Fruit fly (Drosophila melanogaster) whole organism, adult: ENCODE measurements around the gene Obp73a.
"Not testable (repeated sequence)": the region's sequence is repeated elsewhere in the genome, so short reads cannot be mapped to it uniquely, and the experiment has no call there.

Experiments used
- CG11617 ChIP-seq: fragments of 200-800 bp; sonication (Bioruptor generic); optimal IDR thresholded peaks from 2 replicates; lab custom pipeline; 2017; ENCODE audit warnings: mild to moderate bottlenecking, missing biosample characterization, missing genetic modification reagents, missing genetic modification characterization
- CG12768 ChIP-seq: fragments of 200-800 bp; sonication (Bioruptor generic); optimal IDR thresholded peaks from 2 replicates; lab custom pipeline; 2017; ENCODE audit warnings: missing biosample characterization, missing genetic modification characterization, mild to moderate bottlenecking, moderate library complexity, missing genetic modification reagents
- CG14711 ChIP-seq: fragments of 200-800 bp; sonication (Bioruptor generic); optimal IDR thresholded peaks from 2 replicates; lab custom pipeline; 2018; ENCODE audit warnings: missing biosample characterization, mild to moderate bottlenecking, missing genetic modification characterization, moderate library complexity
- CG1620 ChIP-seq: fragments of 200-800 bp; sonication (Bioruptor generic); optimal IDR thresholded peaks from 2 replicates; lab custom pipeline; 2016; ENCODE audit warnings: missing biosample characterization, missing genetic modification characterization
- CG33017 ChIP-seq: fragments of 200-800 bp; sonication (Bioruptor generic); optimal IDR thresholded peaks from 2 replicates; lab custom pipeline; 2018; ENCODE audit warnings: missing biosample characterization, mild to moderate bottlenecking, missing genetic modification characterization, moderate library complexity
- CG5204 ChIP-seq: fragments of 200-800 bp; sonication (Bioruptor generic); optimal IDR thresholded peaks from 2 replicates; lab custom pipeline; 2016; ENCODE audit warnings: missing biosample characterization, missing genetic modification characterization
- CG7045 ChIP-seq: fragments of 200-800 bp; sonication (Bioruptor generic); optimal IDR thresholded peaks from 2 replicates; lab custom pipeline; 2017; ENCODE audit warnings: missing biosample characterization, mild to moderate bottlenecking, missing genetic modification characterization
- CG7101 ChIP-seq: fragments of 200-800 bp; sonication (Bioruptor generic); optimal IDR thresholded peaks from 2 replicates; lab custom pipeline; 2018; ENCODE audit warnings: missing biosample characterization, mild to moderate bottlenecking, missing genetic modification characterization, moderate library complexity
- Clk ChIP-seq: fragments of 200-800 bp; sonication (Bioruptor generic); optimal IDR thresholded peaks from 2 replicates; lab custom pipeline; 2017; ENCODE audit warnings: missing biosample characterization, missing genetic modification characterization
- Crg-1 ChIP-seq: fragments of 200-800 bp; sonication (Bioruptor generic); optimal IDR thresholded peaks from 2 replicates; lab custom pipeline; 2016; ENCODE audit warnings: missing biosample characterization, missing genetic modification characterization
- Hr96 ChIP-seq: fragments of 200-800 bp; sonication (Bioruptor generic); optimal IDR thresholded peaks from 2 replicates; lab custom pipeline; 2016; ENCODE audit warnings: missing biosample characterization, missing genetic modification characterization
- Mnt ChIP-seq: fragments of 200-800 bp; sonication (Bioruptor generic); optimal IDR thresholded peaks from 2 replicates; lab custom pipeline; 2016; ENCODE audit warnings: missing biosample characterization, mild to moderate bottlenecking, missing genetic modification characterization
- bab1 ChIP-seq: fragments of 200-800 bp; sonication (Bioruptor generic); optimal IDR thresholded peaks from 3 replicates; lab custom pipeline; 2019; ENCODE audit warnings: missing biosample characterization, mild to moderate bottlenecking, missing genetic modification characterization, moderate library complexity
- cic ChIP-seq: fragments of 200-800 bp; sonication (Bioruptor generic); optimal IDR thresholded peaks from 2 replicates; lab custom pipeline; 2017; ENCODE audit warnings: missing biosample characterization, mild to moderate bottlenecking, missing genetic modification characterization, moderate library complexity
- cnc ChIP-seq, 2 experiments: fragments of >200 bp; optimal IDR thresholded peaks; 2 replicates each; lab custom pipeline; 2017
- kay ChIP-seq: fragments of 200-800 bp; sonication (Bioruptor generic); peaks from one replicate; lab custom pipeline; 2016; ENCODE audit warnings: missing biosample characterization, missing genetic modification characterization, borderline replicate concordance
- ovo ChIP-seq: fragments of 200-800 bp; sonication (Bioruptor generic); optimal IDR thresholded peaks from 2 replicates; lab custom pipeline; 2016; ENCODE audit warnings: missing biosample characterization, missing genetic modification characterization
- pad ChIP-seq: fragments of 200-800 bp; sonication (Bioruptor generic); optimal IDR thresholded peaks from 3 replicates; lab custom pipeline; 2017; ENCODE audit warnings: missing biosample characterization, missing genetic modification characterization, mild to moderate bottlenecking, moderate library complexity, missing genetic modification reagents
- tj ChIP-seq: fragments of 200-800 bp; sonication (Bioruptor generic); optimal IDR thresholded peaks from 3 replicates; lab custom pipeline; 2017; ENCODE audit warnings: missing biosample characterization, mild to moderate bottlenecking, missing genetic modification characterization, moderate library complexity
- toe ChIP-seq: fragments of 200-800 bp; sonication (Bioruptor generic); optimal IDR thresholded peaks from 2 replicates; lab custom pipeline; 2016; ENCODE audit warnings: missing biosample characterization, missing genetic modification characterization

Gene Obp73a

dm6 chr3L:16954522-16954921 lies 10.4 kb downstream of the Obp73a start, which contains the start of gene Ogdh:
Gene Ogdh, plus strand, starts transcription at chr3L:16954822.
- TF ChIP-seq CG11617; kay (GFP tag; lab: Kevin White, UChicago); CG12768: not testable (repeated sequence)

DNA sequence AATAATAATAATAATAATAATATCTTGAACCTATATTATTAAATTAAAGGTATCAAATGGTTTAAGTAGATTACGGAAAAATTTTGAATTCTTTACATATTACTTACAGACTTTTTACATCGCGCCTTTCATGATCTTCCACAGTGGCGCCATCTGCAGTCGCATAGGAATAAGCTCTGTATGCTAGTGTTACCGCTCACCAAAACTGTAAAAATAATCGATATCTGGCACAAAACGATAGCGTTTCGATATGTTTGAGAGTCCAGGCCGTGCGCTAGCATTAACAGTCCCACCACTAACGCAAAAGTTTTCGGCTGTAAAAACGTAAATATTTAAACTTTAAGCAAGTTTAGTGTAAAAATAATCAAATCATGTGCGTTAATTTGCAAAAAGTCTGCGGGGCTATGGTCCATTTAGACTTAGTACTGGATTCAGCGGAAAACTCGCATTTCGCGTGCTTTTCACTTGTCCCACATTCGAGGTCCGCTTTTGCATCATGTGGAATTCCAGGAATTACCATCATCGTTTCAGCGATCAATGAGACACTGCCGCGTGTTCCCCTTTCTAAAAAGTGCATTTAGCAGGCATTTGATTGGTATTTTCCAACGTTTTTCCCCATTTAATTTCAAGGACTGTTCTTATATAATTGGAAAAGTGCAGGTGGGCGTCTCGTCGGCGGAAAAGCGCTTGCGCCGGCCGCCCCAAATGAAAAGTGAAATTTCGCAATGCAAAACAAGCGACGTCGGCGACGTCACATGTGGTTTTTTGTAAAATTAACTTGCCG lies 11.2 kb downstream of the Obp73a start:
- TF ChIP-seq CG11617 (no peak), tj (GFP tag; lab: Kevin White, UChicago) (no peak), CG7101 (tag; lab: Kevin White, UChicago) (peak; percentile 26), Mnt (GFP tag; lab: Kevin White, UChicago) (peak; percentile 27), cic (GFP tag; lab: Kevin White, UChicago) (no peak), ovo (GFP tag; lab: Kevin White, UChicago) (no peak), CG1620 (GFP tag; lab: Kevin White, UChicago) (peak; percentile 58), toe (GFP tag; lab: Kevin White, UChicago) (no peak), kay (GFP tag; lab: Kevin White, UChicago) (no peak), CG33017 (tag; lab: Kevin White, UChicago) (no peak), CG14711 (tag; lab: Kevin White, UChicago) (peak; percentile 25), CG12768 (peak; percentile 19), CG5204 (no peak), CG7045 (GFP tag; lab: Kevin White, UChicago) (no peak), pad (GFP tag; lab: Kevin White, UChicago) (peak; percentile 38), Hr96 (GFP tag; lab: Kevin White, UChicago) (peak; percentile 20), Clk (GFP tag; lab: Kevin White, UChicago) (no peak), cnc (optimal IDR thresholded peaks at IDR 0.05; lab: Kevin White, UChicago) (no peak), Crg-1 (GFP tag; lab: Kevin White, UChicago) (peak; percentile 8), bab1 (peak; percentile 56)

dm6 chr3L:16956003-16956767 lies 12.0 kb downstream of the Obp73a start:
- TF ChIP-seq cnc (optimal IDR thresholded peaks at IDR 0.05; lab: Kevin White, UChicago) (no peak), tj (GFP tag; lab: Kevin White, UChicago) (peak; percentile 52), CG12768 (no peak), CG5204 (no peak)

DNA sequence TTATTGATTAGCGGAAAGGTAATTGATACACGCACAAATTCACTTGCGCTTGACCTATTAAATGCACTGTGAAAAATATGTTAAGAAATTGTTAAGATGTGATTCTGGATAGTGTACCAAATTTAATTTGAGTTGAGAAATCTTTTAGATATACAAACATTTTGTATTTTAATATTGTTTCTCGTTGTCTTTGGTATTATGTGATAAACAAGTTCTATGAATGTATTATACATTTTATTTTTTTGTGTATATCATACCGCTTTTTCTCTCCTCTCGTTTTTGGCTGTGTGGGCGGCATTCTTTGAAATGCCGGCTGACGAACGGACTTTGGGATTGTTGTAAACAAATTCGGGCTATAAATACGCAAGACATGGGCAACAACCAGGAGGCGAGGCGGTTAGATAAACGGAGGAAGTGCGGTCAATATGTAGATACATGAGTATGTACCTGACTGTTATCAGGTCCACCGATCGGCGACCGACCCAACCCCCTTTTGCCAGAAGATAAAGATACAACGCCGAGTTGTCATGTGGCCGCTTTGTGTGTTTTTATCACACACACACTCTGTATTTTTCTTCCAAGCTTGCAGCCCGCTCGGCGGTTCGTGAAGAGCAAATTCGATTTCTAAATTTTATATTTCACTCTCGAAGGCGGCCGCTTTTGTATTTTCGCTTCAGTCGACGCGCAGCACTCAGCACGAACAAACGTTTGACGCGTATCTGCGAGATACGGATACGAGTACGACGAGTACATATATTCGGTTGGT lies 12.8 kb downstream of the Obp73a start:
- TF ChIP-seq Clk (GFP tag; lab: Kevin White, UChicago) (no peak), CG5204 (no peak), CG11617 (peak; percentile 22), Mnt (GFP tag; lab: Kevin White, UChicago) (peak; percentile 53), kay (GFP tag; lab: Kevin White, UChicago) (peak; percentile 97), CG12768 (peak; percentile 19), cic (GFP tag; lab: Kevin White, UChicago) (peak; percentile 65)

- TF ChIP-seq cic (GFP tag; lab: Kevin White, UChicago) (no peak), pad (GFP tag; lab: Kevin White, UChicago) (no peak), toe (GFP tag; lab: Kevin White, UChicago) (no peak), Clk (GFP tag; lab: Kevin White, UChicago) (no peak), CG5204 (no peak), CG12768 (no peak), CG33017 (tag; lab: Kevin White, UChicago) (no peak), CG7101 (tag; lab: Kevin White, UChicago) (no peak), ovo (GFP tag; lab: Kevin White, UChicago) (no peak), CG1620 (GFP tag; lab: Kevin White, UChicago) (no peak), CG7045 (GFP tag; lab: Kevin White, UChicago) (no peak), cnc (optimal IDR thresholded peaks at IDR 0.05; lab: Kevin White, UChicago) (peak in 1 of 2 experiments; percentile 25), Crg-1 (GFP tag; lab: Kevin White, UChicago) (no peak), kay (GFP tag; lab: Kevin White, UChicago) (peak; percentile 80), Mnt (GFP tag; lab: Kevin White, UChicago) (no peak), Hr96 (GFP tag; lab: Kevin White, UChicago) (no peak), CG14711 (tag; lab: Kevin White, UChicago) (no peak), CG11617 (no peak), tj (GFP tag; lab: Kevin White, UChicago) (peak; percentile 17), bab1 (no peak)
These were observed 13.6 kb downstream of the Obp73a start, which contains the start of gene Cpr73D for dm6 chr3L:16957534-16958396. Gene Cpr73D, minus strand, starts transcription at chr3L:16957689.
